Worm (Caenorhabditis elegans): ENCODE data around the gene cdc-50.B.
A peak's percentile ranks its signal among the peaks of the same experiment; 100 is the strongest.

cdc-50.B gene

DNA sequence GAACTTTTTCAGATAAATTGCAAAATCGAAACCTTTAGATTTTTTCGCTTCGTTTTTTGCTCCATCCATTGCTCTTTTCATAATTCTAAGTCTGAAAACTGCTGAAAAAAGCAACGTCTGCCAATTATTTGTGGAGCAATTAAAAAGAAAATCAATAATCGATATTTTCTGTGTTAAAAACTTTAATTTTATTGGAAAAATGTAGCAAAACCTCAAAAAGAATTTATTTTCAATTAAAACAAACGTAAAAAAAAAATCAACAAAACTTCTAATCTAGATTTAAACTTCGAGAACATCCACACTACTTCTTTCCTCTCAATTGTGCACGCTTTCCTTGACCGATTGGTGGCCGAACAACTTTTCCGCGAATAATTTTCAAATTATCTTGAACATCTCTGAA is 25.4 kb upstream of the cdc-50.B start, which contains the start of gene F21D5.5:
TSS of gene F21D5.5 (minus strand) at position 101 of the 400 bp plus-strand sequence.
- no peak for TF ChIP-seq ceh-18 (tag; optimal IDR thresholded peaks at IDR 0.05)
- TF ChIP-seq ztf-16 (tag; optimal IDR thresholded peaks at IDR 0.05) = no peak
- no peak for TF ChIP-seq ceh-2 (tag; optimal IDR thresholded peaks at IDR 0.05)

DNA sequence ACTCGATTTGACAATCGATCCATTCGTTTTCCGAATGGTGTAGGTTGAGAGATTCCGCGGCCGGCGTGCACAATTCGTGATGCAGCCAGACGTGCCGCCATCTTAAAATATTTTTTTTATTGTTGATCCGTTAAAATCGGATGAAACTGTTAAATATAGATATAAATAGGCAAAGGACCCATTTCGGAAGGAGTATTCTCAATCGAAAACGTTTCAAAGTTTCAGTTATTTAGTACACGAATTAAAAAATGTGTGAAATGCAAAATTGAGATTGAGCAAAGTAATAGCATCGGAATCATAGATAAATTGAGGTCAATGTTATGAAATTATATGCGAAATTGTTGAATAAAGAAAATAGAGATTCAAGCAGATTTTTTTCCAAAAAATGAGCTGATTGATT is 24.7 kb upstream of the cdc-50.B start, which contains the start of gene mrps-33:
TSS of gene mrps-33 (minus strand) at position 101 of the 400 bp plus-strand sequence.
- TF ChIP-seq ztf-16 (tag; optimal IDR thresholded peaks at IDR 0.05) = no peak
- no peak for TF ChIP-seq tbx-2 (tag; optimal IDR thresholded peaks at IDR 0.05)
- TF ChIP-seq C08G9.2 (tag; optimal IDR thresholded peaks at IDR 0.05) = no peak
- no peak for TF ChIP-seq madf-2 (tag; optimal IDR thresholded peaks at IDR 0.05)
- no peak for TF ChIP-seq ttx-3 (tag; optimal IDR thresholded peaks at IDR 0.05)
- no peak for TF ChIP-seq fkh-10 (GFP tag; optimal IDR thresholded peaks at IDR 0.05)
- no peak for TF ChIP-seq dve-1 (tag; optimal IDR thresholded peaks at IDR 0.05)

DNA sequence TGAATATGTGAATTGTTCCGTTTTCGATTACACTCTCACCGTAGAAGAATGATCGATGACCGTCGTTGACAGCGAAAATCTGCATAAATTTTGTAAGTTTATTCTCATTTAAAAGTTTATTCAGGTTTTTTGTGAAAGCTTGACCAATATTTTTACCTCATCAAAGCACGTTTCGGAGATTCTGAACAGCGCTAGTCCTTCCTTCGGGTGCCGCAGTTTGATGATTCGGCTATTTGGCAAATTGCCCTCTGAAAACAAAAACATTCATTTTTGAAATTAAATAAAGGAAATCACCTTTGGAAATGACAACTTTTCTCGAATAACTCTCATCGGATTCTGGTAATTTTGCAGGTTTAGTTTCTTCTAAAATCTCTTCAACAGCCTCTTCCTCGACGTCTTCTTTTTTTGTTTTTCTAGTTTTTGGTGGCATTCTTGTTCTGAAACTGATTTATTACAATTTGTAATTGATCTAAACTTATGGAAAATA is 23.7 kb upstream of the cdc-50.B start, which contains the start of gene F21D5.6:
TSS of gene F21D5.6 (minus strand) at position 437 of the 487 bp plus-strand sequence.
- TF ChIP-seq dmd-4 (tag; optimal IDR thresholded peaks at IDR 0.05; ENCODE audit: borderline replicate concordance) (no peak), sox-4 (tag; optimal IDR thresholded peaks at IDR 0.05) (no peak), fkh-6 (tag; optimal IDR thresholded peaks at IDR 0.05) (no peak), fax-1 (tag; optimal IDR thresholded peaks at IDR 0.05) (no peak), hlh-6 (tag; optimal IDR thresholded peaks at IDR 0.05) (no peak), ceh-9 (tag; optimal IDR thresholded peaks at IDR 0.05) (no peak), pros-1 (tag; optimal IDR thresholded peaks at IDR 0.05) (no peak), pat-9 (tag; optimal IDR thresholded peaks at IDR 0.05) (no peak), che-1 (tag; optimal IDR thresholded peaks at IDR 0.05) (no peak), ref-2 (tag; optimal IDR thresholded peaks at IDR 0.05) (no peak), ztf-16 (tag; optimal IDR thresholded peaks at IDR 0.05) (no peak), elt-2 (tag; optimal IDR thresholded peaks at IDR 0.05) (no peak), Y22D7AL.16 (tag; optimal IDR thresholded peaks at IDR 0.05) (no peak), C08G9.2 (tag; optimal IDR thresholded peaks at IDR 0.05) (no peak), dve-1 (tag; optimal IDR thresholded peaks at IDR 0.05) (no peak), ceh-19 (GFP tag; optimal IDR thresholded peaks at IDR 0.05) (no peak)

DNA sequence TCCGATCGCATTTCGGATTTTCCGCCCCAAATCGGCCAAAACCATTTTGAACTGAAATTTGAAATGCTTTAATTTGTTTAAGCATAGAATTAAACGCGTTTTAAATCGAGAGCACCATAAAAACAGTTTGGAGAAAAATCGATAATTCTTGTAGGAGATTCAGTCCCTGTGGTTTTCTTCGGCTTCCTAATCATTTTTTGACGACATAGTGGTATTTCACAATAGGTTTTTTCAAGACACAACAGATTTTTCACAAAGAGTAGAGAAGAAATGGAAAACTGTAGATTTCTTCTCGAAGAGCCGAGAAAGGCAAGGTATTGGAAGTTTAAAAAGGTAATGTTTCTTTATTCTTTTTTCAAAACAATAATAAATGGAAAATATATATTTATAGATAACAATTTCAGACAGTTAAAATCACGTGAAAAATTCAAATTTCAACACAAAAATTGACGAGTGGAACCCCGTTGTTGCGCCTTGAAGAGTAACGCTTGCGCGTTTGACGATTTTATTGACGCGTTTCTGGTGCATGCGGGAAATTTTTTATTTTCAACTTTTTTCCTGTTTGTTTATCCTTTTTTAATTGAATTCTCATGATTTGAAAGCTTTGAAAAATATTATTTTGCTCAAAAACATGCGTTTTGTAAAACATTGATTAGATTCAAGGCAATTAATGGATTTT is 20.9 kb upstream of the cdc-50.B start, which contains the start of gene F21D5.7:
TSS of gene F21D5.7 (minus strand) at position 51 of the 679 bp plus-strand sequence.
- TF ChIP-seq unc-42 (tag; optimal IDR thresholded peaks at IDR 0.05) (peak; percentile 6), ceh-18 (tag; optimal IDR thresholded peaks at IDR 0.05) (no peak), fkh-10 (GFP tag; optimal IDR thresholded peaks at IDR 0.05) (no peak), ceh-31 (tag; optimal IDR thresholded peaks at IDR 0.05) (no peak), fkh-6 (tag; optimal IDR thresholded peaks at IDR 0.05) (no peak), rnt-1 (tag; optimal IDR thresholded peaks at IDR 0.05) (no peak), ceh-34 (tag; optimal IDR thresholded peaks at IDR 0.05) (no peak), dve-1 (tag; optimal IDR thresholded peaks at IDR 0.05) (no peak), ets-4 (tag; optimal IDR thresholded peaks at IDR 0.05) (peak; percentile 6), tbx-2 (tag; optimal IDR thresholded peaks at IDR 0.05) (no peak), eyg-1 (tag; optimal IDR thresholded peaks at IDR 0.05) (no peak), mec-3 (tag; optimal IDR thresholded peaks at IDR 0.05; ENCODE audit: borderline replicate concordance) (no peak), madf-2 (tag; optimal IDR thresholded peaks at IDR 0.05) (no peak), nfya-1 (tag; optimal IDR thresholded peaks at IDR 0.05) (peak; percentile 46), hlh-30 (tag; optimal IDR thresholded peaks at IDR 0.05; ENCODE audit: insufficient read depth) (peak; percentile 38)

DNA sequence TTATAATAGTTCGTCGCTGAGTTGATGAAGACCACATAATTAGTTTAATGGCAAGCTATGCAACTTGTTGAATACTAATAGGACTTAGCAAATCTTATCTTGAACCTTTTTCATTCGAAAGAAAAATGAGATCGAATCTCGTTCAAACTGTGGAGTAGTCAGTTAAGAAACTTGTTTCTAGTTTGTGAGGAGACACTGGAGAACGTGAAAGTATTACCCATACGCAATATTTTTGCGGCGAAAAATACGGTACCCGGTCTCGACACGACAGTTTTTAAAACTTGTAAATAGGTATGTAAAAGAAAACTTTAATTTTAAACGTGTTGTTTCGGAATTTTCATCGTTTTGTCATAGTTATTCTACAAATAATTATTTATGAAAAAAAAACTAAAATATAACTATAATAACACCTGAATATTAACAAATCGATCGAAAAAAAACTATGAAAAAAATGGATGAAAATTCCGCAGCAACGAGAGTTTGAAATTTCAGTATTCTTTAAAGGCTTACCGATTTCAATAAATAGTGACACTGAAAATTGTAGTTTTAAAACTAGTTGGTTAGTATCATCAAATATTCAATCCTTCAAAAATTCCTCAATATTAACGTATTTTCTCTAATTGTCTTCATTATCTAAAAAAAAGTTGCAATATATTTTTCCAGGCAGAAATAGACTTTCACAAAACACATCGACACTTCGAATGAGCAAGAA is 18.9 kb upstream of the cdc-50.B start, which contains the start of the genes F20C5.7 and parg-1:
TSS of gene F20C5.7 (minus strand) at position 101 of the 712 bp plus-strand sequence.
TSS of gene parg-1 (plus strand) at position 662 of the 712 bp plus-strand sequence.
- TF ChIP-seq hlh-30 (tag; optimal IDR thresholded peaks at IDR 0.05; ENCODE audit: insufficient read depth) (no peak), mec-3 (tag; optimal IDR thresholded peaks at IDR 0.05; ENCODE audit: borderline replicate concordance) (no peak), sox-2 (GFP tag; IDR thresholded peaks at IDR 0.05) (no peak)
